Worm (Caenorhabditis elegans): ENCODE measurements around the gene sri-46.
"Not testable (repeated sequence)": the region's sequence is repeated elsewhere in the genome, so short reads cannot be mapped to it uniquely, and the experiment has no call there.

ce11 chrII:629454-629853 is 41.5 kb downstream of the sri-46 start:
- TF ChIP-seq ama-1 (optimal IDR thresholded peaks at IDR 0.05); fax-1 (tag; optimal IDR thresholded peaks at IDR 0.05): not testable (repeated sequence)

Measured in whole organism, late embryonic.